Worm (Caenorhabditis elegans): Measurements from ENCODE around the gene ZC449.2.

The ZC449.2 gene

DNA sequence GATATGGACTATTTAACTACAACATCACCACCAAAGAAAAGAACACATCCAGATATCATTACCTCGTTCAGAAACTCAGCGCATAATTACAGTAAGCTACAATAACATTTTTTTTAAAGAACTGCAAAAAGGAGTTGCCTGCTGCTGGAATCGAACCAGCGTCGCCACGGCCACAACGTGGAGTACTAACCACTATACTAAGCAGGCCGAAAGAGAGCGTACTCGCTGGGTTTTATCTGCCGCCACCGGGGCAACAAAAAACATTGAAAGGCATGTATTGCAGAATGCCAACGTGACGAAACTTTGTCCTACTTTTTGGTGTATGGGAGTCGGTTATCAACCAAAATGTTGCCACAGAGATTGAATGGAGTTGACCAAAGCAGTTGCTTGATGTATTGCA lies 1.6 kb downstream of the ZC449.2 start (continued):
- TF ChIP-seq atf-7 (tag; optimal IDR thresholded peaks at IDR 0.05) (peak; percentile 46), madf-10 (tag; optimal IDR thresholded peaks at IDR 0.05) (peak; percentile 72), efl-1 (GFP tag; optimal IDR thresholded peaks at IDR 0.05) (no peak), T07F8.4 (tag; optimal IDR thresholded peaks at IDR 0.05) (no peak), egl-44 (GFP tag; IDR thresholded peaks at IDR 0.05) (peak; percentile 81), attf-5 (GFP tag; optimal IDR thresholded peaks at IDR 0.05) (peak; percentile 56), gei-17 (GFP tag; optimal IDR thresholded peaks at IDR 0.05) (peak; percentile 30), ztf-28 (GFP tag; IDR thresholded peaks at IDR 0.05) (peak; percentile 91), ceh-100 (GFP tag; IDR thresholded peaks at IDR 0.05) (peak; percentile 37; the same call in 1 of the 2 replicates), snpc-4 (GFP tag; optimal IDR thresholded peaks at IDR 0.05) (peak; percentile 76), snpc-4 (tag; optimal IDR thresholded peaks at IDR 0.05) (peak in 1 of 4 experiments; percentile 71), snpc-1.3 (tag; optimal IDR thresholded peaks at IDR 0.05; ENCODE audit: insufficient read depth) (peak; percentile 70), Y53G8AR.9 (GFP tag; conservative IDR thresholded peaks at IDR 0.05) (no peak; the same call in 1 of the 2 replicates), mel-28 (tag; optimal IDR thresholded peaks at IDR 0.05; ENCODE audit: borderline replicate concordance) (peak; percentile 35), hlh-26 (GFP tag; conservative IDR thresholded peaks at IDR 0.05) (no peak), hmg-1.2 (GFP tag; IDR thresholded peaks at IDR 0.05) (peak; percentile 83)

DNA sequence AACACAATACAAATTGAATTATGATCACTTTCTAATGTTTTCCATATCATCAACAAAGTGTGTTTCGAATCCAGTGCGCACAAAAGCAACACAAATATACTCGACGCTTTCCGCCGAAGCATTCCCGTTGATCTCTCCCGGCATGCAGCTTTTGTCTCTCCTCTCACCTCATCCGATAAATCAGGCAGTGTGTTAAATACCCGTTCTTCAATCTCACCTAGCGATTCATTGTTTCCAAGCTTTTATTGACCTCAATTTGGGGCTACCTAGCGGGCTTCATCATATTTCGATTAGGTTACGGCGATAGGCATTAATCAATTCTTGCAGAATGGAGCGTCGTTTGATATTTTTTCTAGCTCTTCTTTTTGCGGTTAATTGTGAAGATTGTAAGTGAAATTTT lies 3.2 kb downstream of the ZC449.2 start, which contains the start of gene ZC449.1:
Gene ZC449.1 (plus strand): TSS at position 121 of the 400 bp plus-strand sequence.
- no peak for TF ChIP-seq F33H1.4 (GFP tag; IDR thresholded peaks at IDR 0.05)
- TF ChIP-seq Y67H2A.10 (GFP tag; conservative IDR thresholded peaks at IDR 0.05) = no peak
- TF ChIP-seq rec-8 (tag; optimal IDR thresholded peaks at IDR 0.05) = no peak
- no peak for TF ChIP-seq egrh-3 (GFP tag; IDR thresholded peaks at IDR 0.05)
- no peak for TF ChIP-seq F37B4.10 (GFP tag; IDR thresholded peaks at IDR 0.05)

DNA sequence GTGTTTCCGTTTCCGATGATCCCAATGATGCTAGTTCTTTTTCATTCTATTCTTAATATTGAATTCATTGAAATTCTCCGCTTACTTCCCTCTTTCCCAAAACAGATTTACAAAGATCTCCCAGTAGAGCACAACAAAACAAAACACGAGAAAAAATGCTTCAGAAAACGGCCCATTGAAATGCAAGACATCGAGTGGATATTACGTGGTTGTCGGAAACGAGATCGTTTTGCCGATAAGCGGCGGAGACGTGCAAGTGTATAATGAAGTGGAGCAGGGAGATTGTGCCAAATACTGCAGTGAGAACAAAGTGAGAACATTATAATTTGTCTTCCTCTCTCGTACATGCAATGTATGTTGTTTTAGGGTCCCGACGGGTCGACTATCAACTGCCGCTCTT lies 5.4 kb downstream of the ZC449.2 start:
- TF ChIP-seq F52B5.7 (tag; optimal IDR thresholded peaks at IDR 0.05) = no peak
- TF ChIP-seq sptf-2 (GFP tag; optimal IDR thresholded peaks at IDR 0.05) = no peak
- TF ChIP-seq F39B2.1 (GFP tag; IDR thresholded peaks at IDR 0.05) = no peak
- no peak for TF ChIP-seq F22D6.2 (tag; optimal IDR thresholded peaks at IDR 0.05)
- TF ChIP-seq nhr-27 (tag; optimal IDR thresholded peaks at IDR 0.05) = no peak
- TF ChIP-seq rcor-1 (GFP tag; IDR thresholded peaks at IDR 0.05) = no peak
- no peak for TF ChIP-seq somi-1 (GFP tag; optimal IDR thresholded peaks at IDR 0.05)
- no peak for TF ChIP-seq egl-18 (GFP tag; IDR thresholded peaks at IDR 0.05)
- no peak for TF ChIP-seq B0336.3 (GFP tag; IDR thresholded peaks at IDR 0.05)
- TF ChIP-seq K11D2.4 (GFP tag; IDR thresholded peaks at IDR 0.05) = no peak
- no peak for TF ChIP-seq dpl-1 (GFP tag; optimal IDR thresholded peaks at IDR 0.05)
- TF ChIP-seq pbrm-1 (GFP tag; IDR thresholded peaks at IDR 0.05) = no peak

DNA sequence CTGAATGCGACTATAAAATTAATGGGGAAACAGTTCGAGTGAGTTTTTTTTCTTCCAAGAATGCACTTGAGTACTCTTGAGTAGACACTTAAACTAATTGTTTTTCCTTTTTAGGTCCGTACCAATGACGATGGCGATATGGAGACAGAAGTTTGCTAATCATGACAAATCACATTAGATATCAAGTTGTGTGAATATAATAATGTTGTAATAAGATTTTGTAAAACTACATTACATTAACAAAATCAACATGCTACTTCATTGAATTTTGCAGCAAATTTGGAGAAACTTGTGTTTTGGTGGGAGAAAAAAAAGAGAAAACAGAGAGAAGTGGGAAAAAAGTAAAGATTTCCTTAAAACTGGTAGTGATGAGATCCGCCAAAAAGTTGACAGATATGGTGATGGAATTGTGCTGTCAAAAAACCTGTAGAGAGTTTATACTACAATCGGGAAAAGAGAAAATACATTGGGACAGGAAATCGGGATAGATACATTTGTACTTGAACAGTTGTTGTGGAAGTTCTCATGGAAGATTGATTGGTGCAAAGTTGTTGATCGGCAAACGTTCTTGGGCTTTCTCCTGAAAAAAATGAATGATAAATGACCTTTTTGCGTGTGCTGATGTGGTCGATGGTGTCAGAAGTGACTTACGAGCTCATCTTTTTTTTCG lies 7.0 kb downstream of the ZC449.2 start:
- no peak for TF ChIP-seq egl-44 (GFP tag; IDR thresholded peaks at IDR 0.05)
- TF ChIP-seq ccch-3 (GFP tag; optimal IDR thresholded peaks at IDR 0.05) = no peak
- peak; percentile 73 for TF ChIP-seq ceh-27 (GFP tag; optimal IDR thresholded peaks at IDR 0.05)
- no peak for TF ChIP-seq xnd-1 (tag; optimal IDR thresholded peaks at IDR 0.05)
- TF ChIP-seq pbrm-1 (GFP tag; IDR thresholded peaks at IDR 0.05) = no peak
